Fruit fly (Drosophila melanogaster): ENCODE data around the gene CG9915.

CG9915 gene

dm6 chrX:16278783-16279182, 34.2 kb downstream of the CG9915 start (continued):
- TF ChIP-seq vri (GFP tag; optimal IDR thresholded peaks at IDR 0.05) (peak; percentile 80), Eip75B (GFP tag; optimal IDR thresholded peaks at IDR 0.05) (peak; percentile 78), CG10669 (GFP tag; optimal IDR thresholded peaks at IDR 0.05) (peak; percentile 88), CG8119 (GFP tag; IDR thresholded peaks at IDR 0.05) (peak; percentile 90), CG9139 (GFP tag; optimal IDR thresholded peaks at IDR 0.05) (peak; percentile 83), CG6276 (GFP tag; optimal IDR thresholded peaks at IDR 0.05) (peak; percentile 83), CG4318 (GFP tag; optimal IDR thresholded peaks at IDR 0.05) (peak; percentile 63), ss (GFP tag; optimal IDR thresholded peaks at IDR 0.05) (peak; percentile 90 to 91), Sox14 (GFP tag; optimal IDR thresholded peaks at IDR 0.05) (peak; percentile 86), Smox (GFP tag; optimal IDR thresholded peaks at IDR 0.05) (peak; percentile 79), Sox15 (GFP tag; optimal IDR thresholded peaks at IDR 0.05) (peak; percentile 69), CG6792 (GFP tag; optimal IDR thresholded peaks at IDR 0.05) (peak; percentile 88), Met (GFP tag; optimal IDR thresholded peaks at IDR 0.05) (peak; percentile 87), CG16779 (tag; optimal IDR thresholded peaks at IDR 0.05) (peak; percentile 82), Hr38 (GFP tag; optimal IDR thresholded peaks at IDR 0.05) (no peak)

- peak; percentile 55 for TF ChIP-seq Eip78C (GFP tag)
- TF ChIP-seq CG6163 (GFP tag; IDR thresholded peaks at IDR 0.05) = 0 out of 3 replicates have a peak, but pooled peaks have one; percentile 7
- peak in 1 of 2 experiments; percentile 7 for TF ChIP-seq salr (GFP tag; optimal IDR thresholded peaks at IDR 0.05)
- peak; percentile 36 for TF ChIP-seq Hr39 (GFP tag; optimal IDR thresholded peaks at IDR 0.05)
- TF ChIP-seq esn (GFP tag; optimal IDR thresholded peaks at IDR 0.05) = peak; percentile 31
- peak; percentile 16 for TF ChIP-seq lz (GFP tag; optimal IDR thresholded peaks at IDR 0.05)
- TF ChIP-seq CG31627 (GFP tag; optimal IDR thresholded peaks at IDR 0.05) = peak; percentile 16
- no peak for TF ChIP-seq achi (GFP tag; optimal IDR thresholded peaks at IDR 0.05)
- peak; percentile 27 for TF ChIP-seq acj6 (GFP tag; optimal IDR thresholded peaks at IDR 0.05)
- TF ChIP-seq fd59A (GFP tag; optimal IDR thresholded peaks at IDR 0.05) = no peak
- no peak for TF ChIP-seq CG9139 (GFP tag; optimal IDR thresholded peaks at IDR 0.05)
Observed at dm6 chrX:16277878-16278506, 34.9 kb downstream of the CG9915 start, which contains the start of gene eas. Gene eas (plus strand): TSS chrX:16278328.

DNA sequence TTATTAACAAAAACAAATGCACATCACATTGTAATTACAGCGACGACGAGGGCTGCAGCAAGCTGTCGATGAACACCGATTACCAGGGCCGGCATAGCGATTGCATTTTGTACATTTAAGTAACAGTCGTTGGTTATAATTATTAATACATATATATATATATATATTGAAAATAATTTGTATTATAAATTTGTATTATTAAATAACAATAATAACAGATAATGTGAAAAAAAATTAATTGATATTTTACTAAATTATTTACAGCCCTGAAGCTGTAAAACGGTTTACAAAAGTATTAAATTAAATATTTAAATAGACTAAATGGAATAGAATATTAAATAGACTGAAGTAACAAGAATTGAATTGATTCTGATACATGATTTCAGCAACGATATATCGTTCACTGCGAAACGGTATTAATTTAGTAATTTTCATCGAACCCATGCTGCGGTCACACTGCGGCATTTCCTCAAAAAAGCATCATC, 37.0 kb downstream of the CG9915 start, which contains the start of the genes kat80 and Prosalpha4:
Gene kat80, minus strand, starts transcription at position 327 of the 485 bp plus-strand sequence.
Gene Prosalpha4, plus strand, starts transcription at position 417 of the 485 bp plus-strand sequence.
- TF ChIP-seq pdm3 (GFP tag; optimal IDR thresholded peaks at IDR 0.05) = no peak
- TF ChIP-seq Hr38 (GFP tag; optimal IDR thresholded peaks at IDR 0.05) = no peak
- peak; percentile 12 for TF ChIP-seq CG10669 (GFP tag; optimal IDR thresholded peaks at IDR 0.05)
- peak; percentile 45 for TF ChIP-seq svp (GFP tag)
- TF ChIP-seq Ets96B (tag; optimal IDR thresholded peaks at IDR 0.05) = no peak
- TF ChIP-seq fd85E (GFP tag; optimal IDR thresholded peaks at IDR 0.05) = no peak
- no peak for TF ChIP-seq CG10631 (GFP tag; optimal IDR thresholded peaks at IDR 0.05)
- TF ChIP-seq Blimp-1 (GFP tag; optimal IDR thresholded peaks at IDR 0.05) = no peak
- TF ChIP-seq spab (GFP tag; optimal IDR thresholded peaks at IDR 0.05) = no peak
- TF ChIP-seq fkh (GFP tag; optimal IDR thresholded peaks at IDR 0.05) = no peak
- no peak for TF ChIP-seq CG15336 (GFP tag; IDR thresholded peaks at IDR 0.05)
- no peak for TF ChIP-seq dac (GFP tag; optimal IDR thresholded peaks at IDR 0.05)
- no peak for TF ChIP-seq CG6808 (GFP tag; optimal IDR thresholded peaks at IDR 0.05)
- TF ChIP-seq Eip78C (GFP tag) = no peak
- TF ChIP-seq ss (GFP tag; optimal IDR thresholded peaks at IDR 0.05) = peak in 1 of 2 experiments; percentile 0
- no peak for TF ChIP-seq CG11294 (GFP tag; IDR thresholded peaks at IDR 0.05)
- TF ChIP-seq CG31627 (GFP tag; optimal IDR thresholded peaks at IDR 0.05) = no peak
- TF ChIP-seq Eip75B (GFP tag; optimal IDR thresholded peaks at IDR 0.05) = peak; percentile 50
- TF ChIP-seq Gug (GFP tag; IDR thresholded peaks at IDR 0.05) = no peak
- no peak for TF ChIP-seq CG6276 (GFP tag; optimal IDR thresholded peaks at IDR 0.05)
- peak; percentile 38 for TF ChIP-seq CG32006 (GFP tag; optimal IDR thresholded peaks at IDR 0.05)
- no peak for TF ChIP-seq Sox102F (GFP tag; optimal IDR thresholded peaks at IDR 0.05)
- TF ChIP-seq vri (GFP tag; optimal IDR thresholded peaks at IDR 0.05) = no peak
- TF ChIP-seq esn (GFP tag; optimal IDR thresholded peaks at IDR 0.05) = peak; percentile 19
- no peak for TF ChIP-seq CG16779 (tag; optimal IDR thresholded peaks at IDR 0.05)
- TF ChIP-seq cyc (GFP tag; optimal IDR thresholded peaks at IDR 0.05) = no peak
- TF ChIP-seq Sox15 (GFP tag; optimal IDR thresholded peaks at IDR 0.05) = no peak
- no peak for TF ChIP-seq topi (GFP tag; optimal IDR thresholded peaks at IDR 0.05)
- peak; percentile 22 for TF ChIP-seq CG6792 (GFP tag; optimal IDR thresholded peaks at IDR 0.05)
- TF ChIP-seq OdsH (GFP tag; optimal IDR thresholded peaks at IDR 0.05) = peak; percentile 24
- TF ChIP-seq CG8319 (GFP tag; optimal IDR thresholded peaks at IDR 0.05) = no peak
- peak; percentile 69 for TF ChIP-seq dsx (GFP tag; optimal IDR thresholded peaks at IDR 0.05; ENCODE audit: poor library complexity, severe bottlenecking)
- TF ChIP-seq Hr39 (GFP tag; optimal IDR thresholded peaks at IDR 0.05) = no peak

Data from whole organism, prepupa.